Worm (Caenorhabditis elegans) whole organism, L3 larva: Measurements from ENCODE around the gene calu-1.

Experiments
- ZK546.5 ChIP-seq: sonication (generic microtip); optimal IDR thresholded peaks from 2 replicates; lab custom pipeline; 2017; ENCODE audit warnings: missing biosample characterization, missing genetic modification characterization
- ama-1 ChIP-seq: fragments of 150-350 bp; optimal IDR thresholded peaks from 2 replicates; lab custom pipeline; 2018
- ceh-28 ChIP-seq: fragments of 150-350 bp; optimal IDR thresholded peaks from 2 replicates; lab custom pipeline; 2014; ENCODE audit warnings: missing biosample characterization, missing genetic modification reagents, missing genetic modification characterization
- egl-27 ChIP-seq: sonication (generic microtip); optimal IDR thresholded peaks from 4 replicates; lab custom pipeline; 2017; ENCODE audit warnings: missing biosample characterization, missing genetic modification reagents, missing genetic modification characterization
- egl-5 ChIP-seq: fragments of 150-350 bp; optimal IDR thresholded peaks from 2 replicates; lab custom pipeline; 2017; ENCODE audit warnings: missing biosample characterization, missing genetic modification reagents, missing genetic modification characterization, inconsistent platforms
- elt-1 ChIP-seq: fragments of 150-350 bp; optimal IDR thresholded peaks from 2 replicates; lab custom pipeline; 2014; ENCODE audit warnings: missing biosample characterization, missing genetic modification characterization
- elt-2 ChIP-seq: sonication (generic microtip); optimal IDR thresholded peaks from 2 replicates; lab custom pipeline; 2016; ENCODE audit warnings: missing genetic modification reagents, mild to moderate bottlenecking, missing genetic modification characterization, missing compliant biosample characterization
- eor-1 ChIP-seq, 2 experiments: fragments of 150-350 bp; optimal IDR thresholded peaks; 2 replicates each; lab custom pipeline; 2014 to 2018; ENCODE audit warnings: missing biosample characterization in 2 of 2, missing genetic modification characterization in 2 of 2
- fkh-2 ChIP-seq: fragments of 150-350 bp; optimal IDR thresholded peaks from 2 replicates; lab custom pipeline; 2014; ENCODE audit warnings: missing biosample characterization, missing genetic modification reagents, missing genetic modification characterization
- lin-39 ChIP-seq: fragments of 150-350 bp; optimal IDR thresholded peaks from 2 replicates; lab custom pipeline; 2018; ENCODE audit warnings: missing biosample characterization, missing genetic modification reagents, missing genetic modification characterization
- nhr-11 ChIP-seq: fragments of 150-350 bp; optimal IDR thresholded peaks from 2 replicates; lab custom pipeline; 2014; ENCODE audit warnings: missing biosample characterization, missing genetic modification characterization
- nhr-12 ChIP-seq: fragments of 150-350 bp; optimal IDR thresholded peaks from 2 replicates; lab custom pipeline; 2014; ENCODE audit warnings: missing biosample characterization, missing genetic modification characterization
- pqm-1 ChIP-seq: fragments of 150-350 bp; optimal IDR thresholded peaks from 2 replicates; lab custom pipeline; 2017; ENCODE audit warnings: missing biosample characterization, missing genetic modification characterization, inconsistent platforms
- skn-1 ChIP-seq: fragments of 150-350 bp; optimal IDR thresholded peaks from 2 replicates; lab custom pipeline; 2014; ENCODE audit warnings: missing biosample characterization, missing genetic modification characterization
- tbx-2 ChIP-seq: sonication (generic microtip); optimal IDR thresholded peaks from 2 replicates; lab custom pipeline; 2016; ENCODE audit warnings: mild to moderate bottlenecking, missing genetic modification characterization, missing compliant biosample characterization
- unc-39 ChIP-seq: sonication (generic microtip); optimal IDR thresholded peaks from 4 replicates; lab custom pipeline; 2017; ENCODE audit warnings: missing biosample characterization, missing genetic modification characterization

calu-1 gene

DNA sequence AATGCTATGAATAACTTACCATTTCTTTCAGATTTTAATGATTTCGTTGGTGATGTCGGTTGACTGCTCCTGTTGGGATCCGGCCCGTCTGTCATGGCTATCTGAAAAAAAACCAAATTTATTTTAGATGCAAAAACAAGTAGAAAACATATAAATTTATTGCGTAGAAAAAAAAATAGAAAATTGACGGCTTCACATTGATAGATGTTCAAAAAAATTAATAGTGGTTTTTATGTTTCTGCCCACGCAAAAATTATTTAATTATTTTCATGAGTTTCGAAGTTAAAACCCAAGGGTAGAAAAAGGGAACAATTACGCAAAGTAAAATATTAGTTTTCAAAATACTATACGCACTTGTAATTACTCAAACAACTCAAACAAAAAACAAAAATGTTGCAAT is 41.1 kb downstream of the calu-1 start, which contains the start of gene mct-4:
mct-4 (minus strand) TSS at position 101 of the 400 bp plus-strand sequence.
- TF ChIP-seq fkh-2 (tag; lab: Kevin White, UChicago) (no peak), egl-27 (tag; lab: Kevin White, UChicago) (no peak), eor-1 (tag; optimal IDR thresholded peaks at IDR 0.05; lab: Kevin White, UChicago) (no peak), ceh-28 (tag; lab: Kevin White, UChicago) (no peak)

DNA sequence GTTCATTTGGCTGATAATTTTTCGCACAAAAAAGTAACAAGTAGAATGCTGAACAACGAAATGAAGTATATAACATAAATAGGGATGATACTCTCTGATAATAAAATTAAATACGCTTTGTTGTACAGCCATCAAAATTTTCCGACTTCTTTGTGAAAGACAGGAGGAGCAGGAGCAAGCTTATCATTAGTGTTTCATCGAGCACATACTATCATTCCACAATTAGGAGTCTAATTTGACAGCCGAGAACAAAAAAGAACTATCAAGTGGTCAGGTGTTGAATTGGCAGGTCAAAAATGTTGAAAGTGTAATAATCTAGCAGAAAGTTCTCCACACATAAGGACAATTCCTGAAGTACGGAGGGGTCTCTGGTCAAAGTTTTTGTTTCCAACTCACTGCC is 42.6 kb downstream of the calu-1 start:
- TF ChIP-seq egl-5 (tag; lab: Kevin White, UChicago) (no peak), pqm-1 (tag; lab: Kevin White, UChicago) (peak; percentile 35), nhr-11 (tag; lab: Kevin White, UChicago) (no peak), ZK546.5 (tag; lab: Kevin White, UChicago) (no peak), nhr-12 (tag; lab: Kevin White, UChicago) (no peak), elt-2 (tag; lab: Kevin White, UChicago) (peak; percentile 73)

DNA sequence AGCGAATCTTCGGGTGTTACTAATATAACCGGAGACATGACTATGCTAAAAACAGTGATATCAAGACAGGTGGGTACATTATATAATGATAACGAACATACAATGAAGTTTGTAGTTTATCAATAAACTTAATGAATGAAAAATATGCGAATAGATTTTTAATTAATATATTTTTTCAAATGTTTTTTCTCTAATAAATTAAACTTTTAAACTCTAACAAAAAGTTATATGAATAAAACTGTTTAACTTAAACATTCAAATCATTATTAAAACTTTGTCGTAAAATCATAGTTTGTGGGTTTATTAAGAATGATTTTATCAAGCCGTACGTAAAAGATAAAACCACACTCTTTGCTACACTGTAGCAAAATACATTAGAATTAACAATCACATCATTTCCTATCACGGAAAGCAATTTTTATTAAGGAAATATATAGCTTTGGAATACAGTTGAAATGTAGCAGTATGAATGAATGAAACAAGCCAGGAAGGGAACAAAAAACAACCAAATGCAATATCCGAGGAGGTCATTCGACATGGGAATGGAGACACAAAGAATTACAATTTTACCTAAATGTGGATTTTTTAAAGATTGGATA is 49.7 kb downstream of the calu-1 start, which contains the start of gene K05B2.4:
K05B2.4 (minus strand) TSS at position 51 of the 599 bp plus-strand sequence.
- TF ChIP-seq ama-1 (lab: Kevin White, UChicago) (no peak), elt-1 (no peak), fkh-2 (tag; lab: Kevin White, UChicago) (no peak), unc-39 (tag; lab: Kevin White, UChicago) (no peak), lin-39 (no peak), ZK546.5 (tag; lab: Kevin White, UChicago) (no peak), tbx-2 (tag; lab: Kevin White, UChicago) (no peak), skn-1 (tag; lab: Kevin White, UChicago) (no peak)
- TF ChIP-seq, all 47 proteins: peak for 0
